Worm (Caenorhabditis elegans) whole organism, early embryonic: Measurements from ENCODE around the gene twk-22.

Source experiments
- B0310.2 ChIP-seq: sonication (generic microtip); optimal IDR thresholded peaks from 2 replicates; lab custom pipeline; 2016; ENCODE audit warnings: mild to moderate bottlenecking, missing genetic modification characterization, missing compliant biosample characterization
- F13C5.2 ChIP-seq: sonication (generic microtip); optimal IDR thresholded peaks from 2 replicates; lab custom pipeline; 2017; ENCODE audit warnings: mild to moderate bottlenecking, missing genetic modification characterization, inconsistent platforms, missing compliant biosample characterization
- aly-1 ChIP-seq: sonication (generic microtip); optimal IDR thresholded peaks from 2 replicates; lab custom pipeline; 2016; ENCODE audit warnings: missing genetic modification characterization, missing compliant biosample characterization
- ama-1 ChIP-seq: fragments of 150-350 bp; optimal IDR thresholded peaks from 2 replicates; lab custom pipeline; 2014
- ceh-13 ChIP-seq: fragments of 200-800 bp; sonication (Bioruptor generic); optimal IDR thresholded peaks from 2 replicates; lab custom pipeline; 2018; ENCODE audit warnings: mild to moderate bottlenecking, missing genetic modification characterization, missing compliant biosample characterization
- ceh-36 ChIP-seq: sonication (generic microtip); optimal IDR thresholded peaks from 2 replicates; lab custom pipeline; 2016; ENCODE audit warnings: missing genetic modification characterization, inconsistent platforms, missing compliant biosample characterization
- ets-7 ChIP-seq: sonication (generic microtip); optimal IDR thresholded peaks from 2 replicates; lab custom pipeline; 2016; ENCODE audit warnings: missing genotype, missing genetic modification characterization, missing compliant biosample characterization
- flt-1 ChIP-seq: fragments of 200-800 bp; sonication (Bioruptor generic); IDR thresholded peaks from 2 replicates; pipeline ENCODE4 v1.3.6; 2022; ENCODE audit warnings: missing genetic modification characterization, missing compliant biosample characterization
- hmbx-1 ChIP-seq: sonication (generic microtip); optimal IDR thresholded peaks from 2 replicates; lab custom pipeline; 2016; ENCODE audit warnings: mild to moderate bottlenecking, missing genetic modification characterization, missing compliant biosample characterization
- hmg-4 ChIP-seq: fragments of 200-800 bp; sonication (Bioruptor generic); optimal IDR thresholded peaks from 2 replicates; lab custom pipeline; 2018; ENCODE audit warnings: mild to moderate bottlenecking, missing genetic modification characterization, missing compliant biosample characterization
- hnd-1 ChIP-seq: sonication (generic microtip); optimal IDR thresholded peaks from 2 replicates; lab custom pipeline; 2016; ENCODE audit warnings: missing genetic modification characterization, missing compliant biosample characterization
- pes-1 ChIP-seq: fragments of 200-800 bp; sonication (Bioruptor generic); IDR thresholded peaks from 2 replicates; pipeline ENCODE4 v1.3.6; 2022; ENCODE audit warnings: missing genetic modification reagents, missing genetic modification characterization, missing compliant biosample characterization
- scrt-1 ChIP-seq: fragments of 200-800 bp; sonication (Bioruptor generic); IDR thresholded peaks from 2 replicates; pipeline ENCODE4 v1.3.6; 2022; ENCODE audit warnings: missing genetic modification characterization, missing compliant biosample characterization
- sea-1 ChIP-seq: fragments of 200-800 bp; sonication (Bioruptor generic); conservative IDR thresholded peaks from 2 replicates; pipeline ENCODE4 v1.3.6; 2022; ENCODE audit warnings: missing genetic modification characterization, missing compliant biosample characterization
- tbx-11 ChIP-seq: fragments of 200-800 bp; sonication (Bioruptor generic); IDR thresholded peaks from 2 replicates; pipeline ENCODE4 v1.3.6; 2022; ENCODE audit warnings: missing genetic modification characterization, missing compliant biosample characterization
- tbx-37 ChIP-seq: fragments of 200-800 bp; sonication (Bioruptor generic); conservative IDR thresholded peaks from 2 replicates; pipeline ENCODE4 v1.3.6; 2022; ENCODE audit warnings: missing genetic modification reagents, missing genetic modification characterization, missing compliant biosample characterization
- tra-4 ChIP-seq: sonication (generic microtip); optimal IDR thresholded peaks from 2 replicates; lab custom pipeline; 2017; ENCODE audit warnings: missing genetic modification characterization, missing compliant biosample characterization

The twk-22 gene

ce11 chrX:16337399-16337798, 31.1 kb downstream of the twk-22 start:
- no peak for TF ChIP-seq pes-1
- no peak for TF ChIP-seq aly-1 (tag; lab: Kevin White, UChicago)
- no peak for TF ChIP-seq hmg-4
- no peak for TF ChIP-seq flt-1
- no peak for TF ChIP-seq ceh-13 (GFP tag; lab: Kevin White, UChicago)
- TF ChIP-seq scrt-1 (GFP tag; lab: Robert Waterston, UW) = no peak
- no peak for TF ChIP-seq ama-1 (lab: Kevin White, UChicago)
- no peak for TF ChIP-seq tra-4 (tag; lab: Kevin White, UChicago)

- TF ChIP-seq flt-1 (no peak), ceh-13 (GFP tag; lab: Kevin White, UChicago) (no peak), scrt-1 (GFP tag; lab: Robert Waterston, UW) (no peak), hmg-4 (no peak)
These were observed 32.9 kb downstream of the twk-22 start for ce11 chrX:16339207-16339606.

ce11 chrX:16341838-16342237, 35.6 kb downstream of the twk-22 start:
- TF ChIP-seq flt-1 = no peak

ce11 chrX:16342256-16342655, 36.0 kb downstream of the twk-22 start:
- TF ChIP-seq tbx-37 (GFP tag; lab: Robert Waterston, UW) = no peak
- no peak for TF ChIP-seq aly-1 (tag; lab: Kevin White, UChicago)
- TF ChIP-seq tbx-11 = no peak
- TF ChIP-seq scrt-1 (GFP tag; lab: Robert Waterston, UW) = no peak
- no peak for TF ChIP-seq hmbx-1 (tag; lab: Kevin White, UChicago)
- no peak for TF ChIP-seq hnd-1 (tag; lab: Kevin White, UChicago)
- no peak for TF ChIP-seq pes-1
- TF ChIP-seq ceh-13 (GFP tag; lab: Kevin White, UChicago) = no peak

ce11 chrX:16343885-16344640, 37.8 kb downstream of the twk-22 start:
- TF ChIP-seq aly-1 (tag; lab: Kevin White, UChicago) (no peak), hmbx-1 (tag; lab: Kevin White, UChicago) (no peak)

- no peak for TF ChIP-seq sea-1
- no peak for TF ChIP-seq flt-1
- no peak for TF ChIP-seq hmg-4
- TF ChIP-seq tbx-11 = no peak
- no peak for TF ChIP-seq ets-7 (tag; lab: Kevin White, UChicago)
- TF ChIP-seq aly-1 (tag; lab: Kevin White, UChicago) = no peak
- no peak for TF ChIP-seq hmbx-1 (tag; lab: Kevin White, UChicago)
- TF ChIP-seq tbx-37 (GFP tag; lab: Robert Waterston, UW) = no peak
- no peak for TF ChIP-seq F13C5.2
- no peak for TF ChIP-seq ceh-36 (tag; lab: Kevin White, UChicago)
- no peak for TF ChIP-seq ama-1 (lab: Kevin White, UChicago)
- TF ChIP-seq scrt-1 (GFP tag; lab: Robert Waterston, UW) = no peak
- TF ChIP-seq ceh-13 (GFP tag; lab: Kevin White, UChicago) = no peak
- no peak for TF ChIP-seq tra-4 (tag; lab: Kevin White, UChicago)
- no peak for TF ChIP-seq hnd-1 (tag; lab: Kevin White, UChicago)
- no peak for TF ChIP-seq pes-1
- TF ChIP-seq B0310.2 (tag; lab: Kevin White, UChicago) = no peak
These were observed 39.0 kb downstream of the twk-22 start for ce11 chrX:16345296-16345695.

ce11 chrX:16346212-16346883, 40.1 kb downstream of the twk-22 start:
- TF ChIP-seq ceh-13 (GFP tag; lab: Kevin White, UChicago) = no peak
- no peak for TF ChIP-seq tbx-11
- TF ChIP-seq aly-1 (tag; lab: Kevin White, UChicago) = no peak
- no peak for TF ChIP-seq ceh-36 (tag; lab: Kevin White, UChicago)
- TF ChIP-seq ama-1 (lab: Kevin White, UChicago) = no peak
- no peak for TF ChIP-seq flt-1
- TF ChIP-seq B0310.2 (tag; lab: Kevin White, UChicago) = no peak
- no peak for TF ChIP-seq ets-7 (tag; lab: Kevin White, UChicago)
- no peak for TF ChIP-seq F13C5.2
- no peak for TF ChIP-seq tra-4 (tag; lab: Kevin White, UChicago)
- TF ChIP-seq hnd-1 (tag; lab: Kevin White, UChicago) = no peak
- TF ChIP-seq tbx-37 (GFP tag; lab: Robert Waterston, UW) = no peak
- no peak for TF ChIP-seq hmg-4
- no peak for TF ChIP-seq sea-1
- TF ChIP-seq pes-1 = no peak
- no peak for TF ChIP-seq hmbx-1 (tag; lab: Kevin White, UChicago)
- no peak for TF ChIP-seq scrt-1 (GFP tag; lab: Robert Waterston, UW)

- no peak for TF ChIP-seq hmg-4
- no peak for TF ChIP-seq ceh-13 (GFP tag; lab: Kevin White, UChicago)
- TF ChIP-seq ceh-36 (tag; lab: Kevin White, UChicago) = no peak
- TF ChIP-seq B0310.2 (tag; lab: Kevin White, UChicago) = no peak
- no peak for TF ChIP-seq F13C5.2
- TF ChIP-seq pes-1 = no peak
- TF ChIP-seq hmbx-1 (tag; lab: Kevin White, UChicago) = no peak
- no peak for TF ChIP-seq tra-4 (tag; lab: Kevin White, UChicago)
- no peak for TF ChIP-seq hnd-1 (tag; lab: Kevin White, UChicago)
These were observed 42.8 kb downstream of the twk-22 start for ce11 chrX:16349019-16349418.
